Worm (Caenorhabditis elegans) whole organism, young adult: ENCODE results near the gene F09E5.8.

ENCODE experiments used
- B0019.2 ChIP-seq: fragments of 200-800 bp; sonication (Bioruptor generic); conservative IDR thresholded peaks from 2 replicates; pipeline ENCODE4 v1.3.6; 2022; ENCODE audit warnings: missing genetic modification reagents, missing genetic modification characterization, missing compliant biosample characterization
- B0035.1 ChIP-seq: sonication (generic microtip); optimal IDR thresholded peaks from 2 replicates; lab custom pipeline; 2016; ENCODE audit warnings: missing genetic modification characterization, mild to moderate bottlenecking, missing compliant biosample characterization, missing genotype, missing genetic modification reagents
- C06A6.2 ChIP-seq: fragments of 200-800 bp; sonication (Bioruptor generic); conservative IDR thresholded peaks from 2 replicates; pipeline ENCODE4 v1.3.6; 2022; ENCODE audit warnings: missing genetic modification characterization, missing compliant biosample characterization
- C17E4.6 ChIP-seq: fragments of 200-800 bp; sonication (Bioruptor generic); IDR thresholded peaks from 2 replicates; pipeline ENCODE4 v1.3.6; 2022; ENCODE audit warnings: missing genetic modification reagents, missing genetic modification characterization, missing compliant biosample characterization
- F10E7.11 ChIP-seq: sonication (generic microtip); optimal IDR thresholded peaks from 2 replicates; lab custom pipeline; 2017; ENCODE audit warnings: mild to moderate bottlenecking, missing genetic modification characterization, moderate library complexity, missing compliant biosample characterization
- F33H1.4 ChIP-seq: fragments of 200-800 bp; sonication (Bioruptor generic); IDR thresholded peaks from 2 replicates; pipeline ENCODE4 v1.3.6; 2022; ENCODE audit warnings: missing genetic modification reagents, missing genetic modification characterization, missing compliant biosample characterization
- F57A8.1 ChIP-seq: fragments of 200-800 bp; sonication (Bioruptor generic); optimal IDR thresholded peaks from 2 replicates; lab custom pipeline; 2018; ENCODE audit warnings: mild to moderate bottlenecking, missing genetic modification characterization, moderate library complexity, missing compliant biosample characterization
- F57C9.4 ChIP-seq: sonication (generic microtip); optimal IDR thresholded peaks from 2 replicates; lab custom pipeline; 2017; ENCODE audit warnings: mild to moderate bottlenecking, missing genetic modification characterization, missing compliant biosample characterization
- T26A5.8 ChIP-seq: sonication (generic microtip); optimal IDR thresholded peaks from 2 replicates; lab custom pipeline; 2016; ENCODE audit warnings: missing genetic modification characterization, missing compliant biosample characterization
- Y56A3A.18 ChIP-seq: fragments of 200-800 bp; sonication (Bioruptor generic); IDR thresholded peaks from 2 replicates; pipeline ENCODE4 v1.3.6; 2022; ENCODE audit warnings: missing genetic modification reagents, missing genetic modification characterization, missing compliant biosample characterization
- Y67H2A.10 ChIP-seq: fragments of 200-800 bp; sonication (Bioruptor generic); conservative IDR thresholded peaks from 2 replicates; pipeline ENCODE4 v1.3.6; 2022; ENCODE audit warnings: missing genetic modification reagents, missing genetic modification characterization, missing compliant biosample characterization
- akir-1 ChIP-seq: fragments of 200-800 bp; sonication (Bioruptor generic); optimal IDR thresholded peaks from 2 replicates; lab custom pipeline; 2018; ENCODE audit warnings: mild to moderate bottlenecking, missing genetic modification characterization, moderate library complexity, missing compliant biosample characterization
- bed-1 ChIP-seq: fragments of 200-800 bp; sonication (Bioruptor generic); IDR thresholded peaks from 2 replicates; pipeline ENCODE4 v1.3.6; 2022; ENCODE audit warnings: missing genetic modification reagents, missing genetic modification characterization, missing compliant biosample characterization
- bed-2 ChIP-seq: fragments of 200-800 bp; sonication (Bioruptor generic); IDR thresholded peaks from 2 replicates; pipeline ENCODE4 v1.3.6; 2022; ENCODE audit warnings: missing genetic modification reagents, missing genetic modification characterization, missing compliant biosample characterization
- cebp-1 ChIP-seq, 2 experiments: fragments of 200-800 bp in 1 of 2; sonication (Bioruptor generic) in 1 of 2; sonication (generic microtip) in 1 of 2; IDR thresholded peaks in 1 of 2; optimal IDR thresholded peaks in 1 of 2; 2 replicates each; pipeline versions ENCODE4 v1.3.6 to Lab custom; 2017 to 2022; ENCODE audit warnings: missing compliant biosample characterization in 2 of 2, missing genetic modification characterization in 2 of 2, mild to moderate bottlenecking in 1 of 2, missing genetic modification reagents in 1 of 2, moderate library complexity in 1 of 2
- ceh-100 ChIP-seq: fragments of 200-800 bp; sonication (Bioruptor generic); IDR thresholded peaks from 2 replicates; pipeline ENCODE4 v1.3.6; 2022; ENCODE audit warnings: missing genetic modification reagents, missing genetic modification characterization, missing compliant biosample characterization
- ceh-27 ChIP-seq: fragments of 200-800 bp; sonication (Bioruptor generic); optimal IDR thresholded peaks from 2 replicates; lab custom pipeline; 2018; ENCODE audit warnings: mild to moderate bottlenecking, missing genetic modification characterization, moderate library complexity, missing compliant biosample characterization
- ceh-91 ChIP-seq: fragments of 200-800 bp; sonication (Bioruptor generic); IDR thresholded peaks from 2 replicates; pipeline ENCODE4 v1.3.6; 2022; ENCODE audit warnings: missing genetic modification reagents, missing genetic modification characterization, missing compliant biosample characterization
- chd-7 ChIP-seq: sonication (generic microtip); optimal IDR thresholded peaks from 2 replicates; lab custom pipeline; 2016; ENCODE audit warnings: mild to moderate bottlenecking, missing genetic modification characterization, moderate library complexity, missing compliant biosample characterization
- egl-18 ChIP-seq: fragments of 200-800 bp; sonication (Bioruptor generic); IDR thresholded peaks from 2 replicates; pipeline ENCODE4 v1.3.6; 2022; ENCODE audit warnings: missing genetic modification reagents, missing genetic modification characterization, missing compliant biosample characterization
- ets-4 ChIP-seq: fragments of 200-800 bp; sonication (Bioruptor generic); optimal IDR thresholded peaks from 2 replicates; lab custom pipeline; 2018; ENCODE audit warnings: mild to moderate bottlenecking, missing genetic modification characterization, missing compliant biosample characterization
- fkh-3 ChIP-seq: sonication (generic microtip); optimal IDR thresholded peaks from 2 replicates; lab custom pipeline; 2016; ENCODE audit warnings: mild to moderate bottlenecking, missing genetic modification characterization, missing compliant biosample characterization
- hmg-20 ChIP-seq: fragments of 200-800 bp; sonication (Bioruptor generic); IDR thresholded peaks from 2 replicates; pipeline ENCODE4 v1.3.6; 2022; ENCODE audit warnings: missing genetic modification reagents, missing genetic modification characterization, missing compliant biosample characterization
- hrde-1 ChIP-seq: sonication (generic microtip); optimal IDR thresholded peaks from 2 replicates; lab custom pipeline; 2016; ENCODE audit warnings: missing genetic modification characterization, mild to moderate bottlenecking, missing compliant biosample characterization, moderate library complexity, missing genotype, missing genetic modification reagents, borderline replicate concordance
- hsf-1 ChIP-seq: fragments of 200-800 bp; sonication (Bioruptor generic); IDR thresholded peaks from 2 replicates; pipeline ENCODE4 v1.3.6; 2022; ENCODE audit warnings: missing genetic modification reagents, missing genetic modification characterization, missing compliant biosample characterization
- let-607 ChIP-seq, 2 experiments: fragments of 200-800 bp in 1 of 2; sonication (Bioruptor generic) in 1 of 2; sonication (generic microtip) in 1 of 2; optimal IDR thresholded peaks; 2 replicates each; lab custom pipeline; 2016 to 2018; ENCODE audit warnings: mild to moderate bottlenecking in 2 of 2, missing compliant biosample characterization in 2 of 2, missing genetic modification characterization in 2 of 2, moderate library complexity in 2 of 2, missing genotype in 1 of 2
- lin-26 ChIP-seq: fragments of 200-800 bp; sonication (Bioruptor generic); IDR thresholded peaks from 2 replicates; pipeline ENCODE4 v1.3.6; 2022; ENCODE audit warnings: missing genetic modification reagents, missing genetic modification characterization, missing compliant biosample characterization
- lin-40 ChIP-seq: sonication (generic microtip); optimal IDR thresholded peaks from 2 replicates; lab custom pipeline; 2016; ENCODE audit warnings: missing genetic modification characterization, mild to moderate bottlenecking, missing compliant biosample characterization, missing genotype, missing genetic modification reagents
- lin-54 ChIP-seq: fragments of 200-800 bp; sonication (Bioruptor generic); optimal IDR thresholded peaks from 2 replicates; lab custom pipeline; 2018; ENCODE audit warnings: mild to moderate bottlenecking, missing genetic modification characterization, missing compliant biosample characterization
- lsy-27 ChIP-seq: sonication (generic microtip); optimal IDR thresholded peaks from 2 replicates; lab custom pipeline; 2017; ENCODE audit warnings: missing genetic modification characterization, mild to moderate bottlenecking, missing compliant biosample characterization, antibody characterized with exemption, missing genotype, borderline replicate concordance; ENCODE audit not compliant: insufficient read depth
- madf-10 ChIP-seq: sonication (generic microtip); optimal IDR thresholded peaks from 2 replicates; lab custom pipeline; 2016; ENCODE audit warnings: mild to moderate bottlenecking, missing genetic modification characterization, missing compliant biosample characterization
- madf-3 ChIP-seq: fragments of 200-800 bp; sonication (Bioruptor generic); IDR thresholded peaks from 2 replicates; pipeline ENCODE4 v1.3.6; 2022; ENCODE audit warnings: missing genetic modification reagents, missing genetic modification characterization, missing compliant biosample characterization
- madf-6 ChIP-seq: fragments of 200-800 bp; sonication (Bioruptor generic); IDR thresholded peaks from 2 replicates; pipeline ENCODE4 v1.3.6; 2022; ENCODE audit warnings: missing genetic modification reagents, missing genetic modification characterization, missing compliant biosample characterization
- madf-8 ChIP-seq: fragments of 200-800 bp; sonication (Bioruptor generic); conservative IDR thresholded peaks from 2 replicates; pipeline ENCODE4 v1.3.6; 2022; ENCODE audit warnings: missing genetic modification reagents, missing genetic modification characterization, missing compliant biosample characterization
- nhr-179 ChIP-seq: sonication (generic microtip); optimal IDR thresholded peaks from 2 replicates; lab custom pipeline; 2016; ENCODE audit warnings: mild to moderate bottlenecking, missing genetic modification characterization, missing compliant biosample characterization
- pbrm-1 ChIP-seq: fragments of 200-800 bp; sonication (Bioruptor generic); IDR thresholded peaks from 2 replicates; pipeline ENCODE4 v1.3.6; 2022; ENCODE audit warnings: missing genetic modification reagents, missing genetic modification characterization, missing compliant biosample characterization
- repo-1 ChIP-seq: sonication (generic microtip); optimal IDR thresholded peaks from 2 replicates; lab custom pipeline; 2017; ENCODE audit warnings: mild to moderate bottlenecking, missing genetic modification characterization, missing compliant biosample characterization
- snpc-1.1 ChIP-seq: sonication (generic microtip); optimal IDR thresholded peaks from 2 replicates; lab custom pipeline; 2017; ENCODE audit warnings: missing genetic modification characterization, mild to moderate bottlenecking, missing compliant biosample characterization, antibody characterized with exemption, moderate library complexity, missing genotype, missing genetic modification reagents; ENCODE audit not compliant: insufficient read depth
- snpc-3.4 ChIP-seq: sonication (generic microtip); optimal IDR thresholded peaks from 2 replicates; lab custom pipeline; 2017; ENCODE audit warnings: missing genetic modification characterization, mild to moderate bottlenecking, missing compliant biosample characterization, antibody characterized with exemption, moderate library complexity, missing genotype, missing genetic modification reagents
- somi-1 ChIP-seq: fragments of 200-800 bp; sonication (Bioruptor generic); optimal IDR thresholded peaks from 2 replicates; lab custom pipeline; 2018; ENCODE audit warnings: mild to moderate bottlenecking, missing genetic modification characterization, missing compliant biosample characterization
- sptf-2 ChIP-seq: fragments of 200-800 bp; sonication (Bioruptor generic); optimal IDR thresholded peaks from 2 replicates; lab custom pipeline; 2018; ENCODE audit warnings: mild to moderate bottlenecking, missing genetic modification characterization, missing compliant biosample characterization
- zfh-2 ChIP-seq: fragments of 200-800 bp; sonication (Bioruptor generic); conservative IDR thresholded peaks from 2 replicates; pipeline ENCODE4 v1.3.6; 2022; ENCODE audit warnings: missing genetic modification reagents, missing genetic modification characterization, missing compliant biosample characterization
- ztf-18 ChIP-seq: sonication (generic microtip); optimal IDR thresholded peaks from 2 replicates; lab custom pipeline; 2016; ENCODE audit warnings: missing genotype, mild to moderate bottlenecking, missing genetic modification characterization, missing compliant biosample characterization
- ztf-28 ChIP-seq: fragments of 200-800 bp; sonication (Bioruptor generic); IDR thresholded peaks from 2 replicates; pipeline ENCODE4 v1.3.6; 2022; ENCODE audit warnings: missing genetic modification reagents, missing genetic modification characterization, missing compliant biosample characterization
- ztf-6 ChIP-seq: fragments of 200-800 bp; sonication (Bioruptor generic); IDR thresholded peaks from 2 replicates; pipeline ENCODE4 v1.3.6; 2022; ENCODE audit warnings: missing genetic modification reagents, missing genetic modification characterization, missing compliant biosample characterization

The F09E5.8 gene

ce11 chrII:5358137-5358745, 7.8 kb downstream of the F09E5.8 start, which contains the start of the genes F09E5.11 and bmy-1 (continued):
- TF ChIP-seq Y56A3A.18 (GFP tag; lab: Robert Waterston, UW) (no peak), hsf-1 (GFP tag; lab: Robert Waterston, UW) (peak; percentile 73; the same call in 1 of the 2 replicates), madf-8 (GFP tag; lab: Robert Waterston, UW) (peak; percentile 60), chd-7 (tag; lab: Kevin White, UChicago) (peak; percentile 57), ceh-100 (GFP tag; lab: Robert Waterston, UW) (peak; percentile 80), C17E4.6 (GFP tag; lab: Robert Waterston, UW) (0 out of 2 replicates have a peak, but pooled peaks have one; percentile 30), C06A6.2 (GFP tag; lab: Robert Waterston, UW) (peak; percentile 93), ets-4 (peak; percentile 65), snpc-1.1 (tag; lab: Kevin White, UChicago) (peak; percentile 23), T26A5.8 (no peak), madf-10 (tag; lab: Kevin White, UChicago) (peak; percentile 61), somi-1 (GFP tag; lab: Kevin White, UChicago) (peak; percentile 39), cebp-1 (GFP tag; IDR thresholded peaks at IDR 0.05; lab: Robert Waterston, UW) (peak; percentile 81), cebp-1 (tag; optimal IDR thresholded peaks at IDR 0.05; lab: Kevin White, UChicago) (peak; percentile 92), lsy-27 (tag; lab: Kevin White, UChicago) (no peak), lin-26 (GFP tag; lab: Robert Waterston, UW) (0 out of 2 replicates have a peak, but pooled peaks have one; percentile 34), bed-2 (GFP tag; lab: Robert Waterston, UW) (peak; percentile 94), egl-18 (no peak), ztf-18 (tag; lab: Kevin White, UChicago) (peak; percentile 69), repo-1 (tag; lab: Kevin White, UChicago) (no peak), B0035.1 (tag; lab: Kevin White, UChicago) (peak; percentile 9), madf-3 (GFP tag; lab: Robert Waterston, UW) (peak; percentile 87; the same call in 1 of the 2 replicates), let-607 (tag; optimal IDR thresholded peaks at IDR 0.05; lab: Kevin White, UChicago) (peak in 1 of 2 experiments; percentile 45), lin-40 (peak; percentile 65), pbrm-1 (GFP tag; lab: Robert Waterston, UW) (peak; percentile 84), snpc-3.4 (tag; lab: Kevin White, UChicago) (no peak), bed-1 (0 out of 2 replicates have a peak, but pooled peaks have one; percentile 73), B0019.2 (GFP tag; lab: Robert Waterston, UW) (peak; percentile 77; the same call in 1 of the 2 replicates), hrde-1 (tag; lab: Kevin White, UChicago) (no peak), ztf-28 (peak; percentile 77), ceh-91 (peak; percentile 68), F33H1.4 (GFP tag; lab: Robert Waterston, UW) (peak; percentile 64), sptf-2 (GFP tag; lab: Kevin White, UChicago) (peak; percentile 63), nhr-179 (tag; lab: Kevin White, UChicago) (no peak), zfh-2 (GFP tag; lab: Robert Waterston, UW) (peak; percentile 93), F10E7.11 (no peak), ztf-6 (GFP tag; lab: Robert Waterston, UW) (peak; percentile 30; the same call in 1 of the 2 replicates), hmg-20 (GFP tag; lab: Robert Waterston, UW) (peak; percentile 69; the same call in 1 of the 2 replicates), fkh-3 (no peak), lin-54 (GFP tag; lab: Kevin White, UChicago) (peak; percentile 78), ceh-27 (GFP tag; lab: Kevin White, UChicago) (peak; percentile 91), Y67H2A.10 (GFP tag; lab: Robert Waterston, UW) (peak; percentile 86), F57C9.4 (no peak), akir-1 (GFP tag; lab: Kevin White, UChicago) (peak; percentile 73), F57A8.1 (GFP tag; lab: Kevin White, UChicago) (no peak), madf-6 (GFP tag; lab: Robert Waterston, UW) (peak; percentile 70)
